Worm (Caenorhabditis elegans) whole organism, L3 larva: ENCODE results near the gene inso-1.

Experiments used
- aly-2 ChIP-seq: fragments of 150-350 bp; optimal IDR thresholded peaks from 2 replicates; lab custom pipeline; 2014; ENCODE audit warnings: missing biosample characterization, missing genetic modification characterization
- ceh-16 ChIP-seq: sonication (generic microtip); optimal IDR thresholded peaks from 2 replicates; lab custom pipeline; 2017; ENCODE audit warnings: missing biosample characterization, missing genetic modification characterization
- ceh-28 ChIP-seq: fragments of 150-350 bp; optimal IDR thresholded peaks from 2 replicates; lab custom pipeline; 2014; ENCODE audit warnings: missing biosample characterization, missing genetic modification reagents, missing genetic modification characterization
- ceh-82 ChIP-seq: fragments of 150-350 bp; optimal IDR thresholded peaks from 2 replicates; lab custom pipeline; 2014; ENCODE audit warnings: missing biosample characterization, missing genetic modification characterization
- ceh-9 ChIP-seq: sonication (generic microtip); optimal IDR thresholded peaks from 2 replicates; lab custom pipeline; 2018; ENCODE audit warnings: missing biosample characterization, missing genetic modification characterization
- egl-27 ChIP-seq: sonication (generic microtip); optimal IDR thresholded peaks from 4 replicates; lab custom pipeline; 2017; ENCODE audit warnings: missing biosample characterization, missing genetic modification reagents, missing genetic modification characterization
- egl-5 ChIP-seq: fragments of 150-350 bp; optimal IDR thresholded peaks from 2 replicates; lab custom pipeline; 2017; ENCODE audit warnings: missing biosample characterization, missing genetic modification reagents, missing genetic modification characterization, inconsistent platforms
- elt-1 ChIP-seq: fragments of 150-350 bp; optimal IDR thresholded peaks from 2 replicates; lab custom pipeline; 2014; ENCODE audit warnings: missing biosample characterization, missing genetic modification characterization
- elt-2 ChIP-seq: sonication (generic microtip); optimal IDR thresholded peaks from 2 replicates; lab custom pipeline; 2016; ENCODE audit warnings: missing genetic modification reagents, mild to moderate bottlenecking, missing genetic modification characterization, missing compliant biosample characterization
- eor-1 ChIP-seq, 2 experiments: fragments of 150-350 bp; optimal IDR thresholded peaks; 2 replicates each; lab custom pipeline; 2014 to 2018; ENCODE audit warnings: missing biosample characterization in 2 of 2, missing genetic modification characterization in 2 of 2
- fkh-10 ChIP-seq: sonication (generic microtip); optimal IDR thresholded peaks from 2 replicates; lab custom pipeline; 2017; ENCODE audit warnings: missing biosample characterization, missing genetic modification reagents, missing genetic modification characterization
- fkh-2 ChIP-seq: fragments of 150-350 bp; optimal IDR thresholded peaks from 2 replicates; lab custom pipeline; 2014; ENCODE audit warnings: missing biosample characterization, missing genetic modification reagents, missing genetic modification characterization
- hmg-11 ChIP-seq: sonication (generic microtip); optimal IDR thresholded peaks from 2 replicates; lab custom pipeline; 2016; ENCODE audit warnings: missing genetic modification characterization, missing compliant biosample characterization
- jun-1 ChIP-seq: fragments of 150-350 bp; optimal IDR thresholded peaks from 2 replicates; lab custom pipeline; 2014; ENCODE audit warnings: missing biosample characterization, missing genetic modification reagents, missing genetic modification characterization
- lin-15B ChIP-seq: fragments of 150-350 bp; optimal IDR thresholded peaks from 2 replicates; lab custom pipeline; 2014; ENCODE audit warnings: missing biosample characterization, missing genetic modification characterization
- lin-39 ChIP-seq: fragments of 150-350 bp; optimal IDR thresholded peaks from 2 replicates; lab custom pipeline; 2018; ENCODE audit warnings: missing biosample characterization, missing genetic modification reagents, missing genetic modification characterization
- mdl-1 ChIP-seq: fragments of 150-350 bp; optimal IDR thresholded peaks from 2 replicates; lab custom pipeline; 2014; ENCODE audit warnings: missing biosample characterization, missing genetic modification characterization
- mml-1 ChIP-seq: fragments of 150-350 bp; sonication (generic microtip); optimal IDR thresholded peaks from 3 replicates; lab custom pipeline; 2014; ENCODE audit warnings: missing biosample characterization, missing genetic modification characterization
- nfya-1 ChIP-seq: sonication (generic microtip); optimal IDR thresholded peaks from 2 replicates; lab custom pipeline; 2017; ENCODE audit warnings: missing genetic modification characterization, mild to moderate bottlenecking, missing compliant biosample characterization, antibody characterized with exemption, moderate library complexity; ENCODE audit not compliant: insufficient read depth
- nhr-11 ChIP-seq: fragments of 150-350 bp; optimal IDR thresholded peaks from 2 replicates; lab custom pipeline; 2014; ENCODE audit warnings: missing biosample characterization, missing genetic modification characterization
- nhr-23 ChIP-seq: fragments of 150-350 bp; optimal IDR thresholded peaks from 2 replicates; lab custom pipeline; 2014; ENCODE audit warnings: missing biosample characterization, missing genetic modification reagents, missing genetic modification characterization
- nhr-237 ChIP-seq: fragments of 150-350 bp; optimal IDR thresholded peaks from 2 replicates; lab custom pipeline; 2014; ENCODE audit warnings: missing biosample characterization, missing genetic modification characterization
- nhr-25 ChIP-seq: sonication (generic microtip); optimal IDR thresholded peaks from 2 replicates; lab custom pipeline; 2017; ENCODE audit warnings: missing biosample characterization, missing genetic modification characterization
- nhr-43 ChIP-seq: sonication (generic microtip); optimal IDR thresholded peaks from 2 replicates; lab custom pipeline; 2016; ENCODE audit warnings: mild to moderate bottlenecking, missing genetic modification characterization, missing compliant biosample characterization; ENCODE audit not compliant: poor library complexity, severe bottlenecking
- nhr-67 ChIP-seq: fragments of 150-350 bp; optimal IDR thresholded peaks from 2 replicates; lab custom pipeline; 2014; ENCODE audit warnings: missing biosample characterization, missing genetic modification characterization
- nhr-76 ChIP-seq: fragments of 150-350 bp; sonication (generic microtip); optimal IDR thresholded peaks from 5 replicates; lab custom pipeline; 2014; ENCODE audit warnings: missing biosample characterization, missing genetic modification characterization
- nhr-77 ChIP-seq: fragments of 150-350 bp; optimal IDR thresholded peaks from 2 replicates; lab custom pipeline; 2014; ENCODE audit warnings: missing biosample characterization, missing genetic modification characterization
- pha-4 ChIP-seq: fragments of 150-350 bp; optimal IDR thresholded peaks from 2 replicates; lab custom pipeline; 2014; ENCODE audit warnings: missing biosample characterization, missing genetic modification reagents, missing genetic modification characterization
- pqm-1 ChIP-seq: fragments of 150-350 bp; optimal IDR thresholded peaks from 2 replicates; lab custom pipeline; 2017; ENCODE audit warnings: missing biosample characterization, missing genetic modification characterization, inconsistent platforms
- sea-2 ChIP-seq: fragments of 150-350 bp; sonication (generic microtip); optimal IDR thresholded peaks from 4 replicates; lab custom pipeline; 2014; ENCODE audit warnings: missing biosample characterization, missing genetic modification reagents, missing genetic modification characterization
- skn-1 ChIP-seq: fragments of 150-350 bp; optimal IDR thresholded peaks from 2 replicates; lab custom pipeline; 2014; ENCODE audit warnings: missing biosample characterization, missing genetic modification characterization
- snpc-4 ChIP-seq: fragments of 150-350 bp; optimal IDR thresholded peaks from 2 replicates; lab custom pipeline; 2014; ENCODE audit warnings: missing biosample characterization, missing genetic modification characterization
- tbx-2 ChIP-seq: sonication (generic microtip); optimal IDR thresholded peaks from 2 replicates; lab custom pipeline; 2016; ENCODE audit warnings: mild to moderate bottlenecking, missing genetic modification characterization, missing compliant biosample characterization
- unc-39 ChIP-seq: sonication (generic microtip); optimal IDR thresholded peaks from 4 replicates; lab custom pipeline; 2017; ENCODE audit warnings: missing biosample characterization, missing genetic modification characterization
- unc-62 ChIP-seq: fragments of 150-350 bp; sonication (generic microtip); optimal IDR thresholded peaks from 4 replicates; lab custom pipeline; 2014; ENCODE audit warnings: missing biosample characterization, missing genetic modification reagents, missing genetic modification characterization
- ztf-4 ChIP-seq: fragments of 150-350 bp; optimal IDR thresholded peaks from 2 replicates; lab custom pipeline; 2014; ENCODE audit warnings: missing biosample characterization, missing genetic modification characterization

inso-1 gene

DNA sequence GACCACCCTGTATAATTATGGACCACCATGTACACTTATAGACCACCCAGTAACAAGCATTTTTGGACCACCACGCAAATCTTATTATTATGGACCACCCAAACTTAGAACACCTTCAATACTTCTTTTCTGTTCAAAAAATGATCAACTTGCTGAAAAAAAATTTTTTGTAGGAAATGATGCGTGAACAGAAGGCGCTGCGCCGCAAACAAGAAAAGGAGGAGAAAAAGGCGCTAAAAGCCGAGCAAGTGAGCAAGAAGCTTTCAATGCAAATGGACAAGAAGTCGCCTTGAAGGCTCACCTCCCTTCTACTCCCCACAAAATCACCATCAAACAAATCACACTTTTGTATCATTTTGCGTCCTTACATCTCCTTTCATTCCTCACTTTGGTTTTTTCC, 27.3 kb downstream of the inso-1 start:
- no peak for TF ChIP-seq nhr-67 (tag; lab: Kevin White, UChicago)
- TF ChIP-seq lin-39 (tag; lab: Kevin White, UChicago), result no peak
- TF ChIP-seq mml-1 (tag; lab: Kevin White, UChicago), result no peak
- TF ChIP-seq egl-5, result no peak
- no peak for TF ChIP-seq ztf-4
- TF ChIP-seq nhr-11, result no peak
- TF ChIP-seq ceh-16, result no peak
- TF ChIP-seq ceh-82, result no peak
- TF ChIP-seq eor-1 (tag; optimal IDR thresholded peaks at IDR 0.05; lab: Kevin White, UChicago), result no peak
- TF ChIP-seq nfya-1 (tag; lab: Kevin White, UChicago), result no peak
- TF ChIP-seq ceh-28 (tag; lab: Kevin White, UChicago), result no peak
- no peak for TF ChIP-seq sea-2 (GFP tag; lab: Kevin White, UChicago)
- TF ChIP-seq egl-27 (tag; lab: Kevin White, UChicago), result no peak
- no peak for TF ChIP-seq elt-2 (tag; lab: Kevin White, UChicago)
- no peak for TF ChIP-seq unc-39 (tag; lab: Kevin White, UChicago)
- no peak for TF ChIP-seq jun-1
- TF ChIP-seq nhr-76 (tag; lab: Kevin White, UChicago), result no peak
- TF ChIP-seq nhr-237 (tag; lab: Kevin White, UChicago), result no peak

DNA sequence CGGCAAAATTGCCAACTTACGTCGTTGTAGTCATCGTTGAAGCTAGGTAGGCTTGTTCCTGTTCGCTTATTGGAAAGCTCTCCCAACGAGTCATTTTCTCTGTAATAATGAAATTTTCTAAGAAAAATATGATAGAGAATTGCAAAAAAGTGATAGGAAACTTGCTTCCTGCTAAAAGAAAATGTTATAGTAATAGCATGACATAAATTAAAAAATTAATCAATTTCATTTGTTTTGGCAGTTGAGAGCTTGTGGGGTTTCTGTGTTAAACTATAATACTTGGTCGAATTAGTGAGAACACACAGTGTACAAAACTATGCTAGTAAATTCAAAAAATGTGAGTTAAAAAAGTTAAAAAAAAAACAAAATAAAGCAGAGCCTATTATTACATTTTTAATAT, 29.9 kb downstream of the inso-1 start, which contains the start of gene F21E9.2:
TSS of gene F21E9.2 (minus strand) at position 101 of the 400 bp plus-strand sequence.
- TF ChIP-seq nhr-237 (tag; lab: Kevin White, UChicago), result no peak
- TF ChIP-seq ceh-82, result no peak
- TF ChIP-seq nfya-1 (tag; lab: Kevin White, UChicago), result no peak
- TF ChIP-seq elt-1 (tag; lab: Kevin White, UChicago), result no peak
- no peak for TF ChIP-seq nhr-23 (tag; lab: Kevin White, UChicago)
- no peak for TF ChIP-seq ceh-16
- no peak for TF ChIP-seq aly-2
- TF ChIP-seq ztf-4, result no peak
- TF ChIP-seq snpc-4 (tag; lab: Kevin White, UChicago), result no peak
- TF ChIP-seq lin-15B, result no peak
- no peak for TF ChIP-seq ceh-9 (tag; lab: Kevin White, UChicago)
- no peak for TF ChIP-seq skn-1
- TF ChIP-seq pha-4 (tag; lab: Kevin White, UChicago), result no peak

DNA sequence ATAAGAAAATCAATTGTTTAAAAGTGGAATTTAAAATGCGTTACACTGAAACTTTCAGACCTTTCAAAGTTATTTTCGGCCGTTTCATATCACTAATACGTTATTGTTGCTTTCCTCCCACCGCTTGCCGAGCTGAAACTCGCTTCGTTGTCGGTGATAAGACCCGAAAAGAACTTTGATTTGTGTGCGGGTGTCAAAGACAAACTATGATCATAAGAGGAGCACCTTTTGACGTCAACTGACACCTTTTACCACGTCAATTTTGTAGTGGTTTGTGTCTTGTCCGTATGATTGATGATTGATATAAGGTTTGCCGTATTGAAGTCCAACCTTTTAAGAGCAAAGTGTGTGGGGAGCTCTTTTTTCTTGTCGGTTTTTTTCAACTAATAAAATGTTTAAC, 37.1 kb downstream of the inso-1 start, which contains the start of gene ttr-37:
TSS of gene ttr-37 (minus strand) at position 167 of the 400 bp plus-strand sequence.
- TF ChIP-seq mdl-1 (tag; lab: Kevin White, UChicago), result no peak
- peak; percentile 96 for TF ChIP-seq pqm-1 (tag; lab: Kevin White, UChicago)
- TF ChIP-seq nhr-25 (tag; lab: Kevin White, UChicago), result no peak
- TF ChIP-seq nfya-1 (tag; lab: Kevin White, UChicago), result peak; percentile 6
- TF ChIP-seq jun-1, result peak; percentile 29
- TF ChIP-seq elt-2 (tag; lab: Kevin White, UChicago), result peak; percentile 97
- no peak for TF ChIP-seq fkh-2 (tag; lab: Kevin White, UChicago)
- peak; percentile 65 for TF ChIP-seq pha-4 (tag; lab: Kevin White, UChicago)
- TF ChIP-seq, all 47 proteins: peak for 5

DNA sequence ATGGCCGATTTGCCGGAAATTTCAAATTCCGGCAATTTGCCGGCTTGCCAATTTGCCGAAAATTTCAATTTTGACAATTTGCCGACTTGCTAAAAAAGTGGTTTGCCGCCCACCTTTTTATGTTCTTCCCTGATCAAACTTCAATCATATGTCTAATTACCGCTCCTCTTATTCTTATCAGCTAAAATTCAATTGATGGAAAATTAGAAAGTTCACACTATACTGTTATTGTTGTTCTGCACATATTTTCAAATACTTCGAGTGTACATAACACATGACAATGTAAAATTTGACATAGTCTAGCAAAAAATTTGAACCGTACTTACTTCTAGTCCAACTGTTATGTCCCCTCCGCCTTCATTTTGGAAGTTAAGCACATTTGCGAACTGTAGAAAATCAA, 37.9 kb downstream of the inso-1 start:
- TF ChIP-seq pqm-1 (tag; lab: Kevin White, UChicago) (peak; percentile 56), ceh-28 (tag; lab: Kevin White, UChicago) (no peak), elt-2 (tag; lab: Kevin White, UChicago) (peak; percentile 58), pha-4 (tag; lab: Kevin White, UChicago) (peak; percentile 18)

DNA sequence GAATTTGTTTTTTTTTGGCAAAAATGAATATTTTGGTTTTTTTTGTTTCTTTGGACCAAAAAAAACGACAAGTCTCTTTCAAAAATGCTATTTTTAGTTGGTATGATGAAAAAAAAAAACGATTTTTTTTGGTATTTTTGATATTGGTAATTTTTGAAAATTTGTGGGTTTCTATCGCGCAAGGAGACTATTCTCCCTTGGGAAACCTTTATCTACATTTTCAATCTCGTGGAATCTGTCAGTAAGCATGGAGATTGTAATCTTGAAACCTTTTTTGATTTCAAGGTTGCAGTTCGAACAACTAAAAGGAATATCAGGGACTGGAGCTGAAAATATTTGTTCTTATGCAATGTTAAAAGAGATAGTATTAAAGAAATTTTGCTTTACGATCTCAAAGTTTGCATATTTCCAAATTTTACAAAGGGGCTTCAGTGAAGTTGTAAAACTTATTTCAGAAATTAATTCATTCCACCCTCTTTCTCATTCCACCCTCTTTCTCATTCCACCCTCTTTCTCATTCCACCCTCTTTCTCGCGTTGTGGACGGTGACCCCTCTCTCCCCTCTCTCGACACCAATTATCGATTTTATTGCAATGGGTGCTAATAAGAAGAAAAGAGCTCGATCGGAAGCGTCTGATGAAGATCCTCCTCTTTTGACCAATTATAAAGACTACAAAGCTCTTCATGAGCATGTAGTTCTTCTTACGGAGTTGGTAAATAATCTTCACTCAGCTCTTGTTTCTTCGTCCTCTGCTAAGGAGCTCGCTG, 39.1 kb downstream of the inso-1 start:
- TF ChIP-seq nhr-23 (tag; lab: Kevin White, UChicago), result peak; percentile 42
- TF ChIP-seq unc-39 (tag; lab: Kevin White, UChicago), result no peak
- TF ChIP-seq fkh-10 (GFP tag; lab: Kevin White, UChicago), result no peak
- TF ChIP-seq nhr-25 (tag; lab: Kevin White, UChicago), result peak; percentile 45
- peak; percentile 52 for TF ChIP-seq nhr-43 (tag; lab: Kevin White, UChicago)
- no peak for TF ChIP-seq ztf-4
- TF ChIP-seq hmg-11 (tag; lab: Kevin White, UChicago), result peak; percentile 22
- TF ChIP-seq unc-62 (GFP tag; lab: Kevin White, UChicago), result no peak
- TF ChIP-seq nhr-237 (tag; lab: Kevin White, UChicago), result no peak
- peak; percentile 4 for TF ChIP-seq pha-4 (tag; lab: Kevin White, UChicago)
- peak; percentile 9 for TF ChIP-seq tbx-2 (tag; lab: Kevin White, UChicago)
- peak; percentile 91 for TF ChIP-seq elt-1 (tag; lab: Kevin White, UChicago)
- no peak for TF ChIP-seq nhr-77
